Fruit fly (Drosophila melanogaster) whole organism, embryonic: ENCODE results near the gene CG33124.
A peak's percentile ranks its signal among the peaks of the same experiment; 100 is the strongest.

Source experiments
- CG11085 ChIP-seq: fragments of 200-800 bp; sonication (Bioruptor generic); IDR thresholded peaks from 2 replicates; pipeline ENCODE4 v1.3.6; 2022; ENCODE audit warnings: missing biosample characterization, missing genetic modification characterization
- CG11560 ChIP-seq: fragments of 200-800 bp; sonication (Bioruptor generic); IDR thresholded peaks from 3 replicates; pipeline ENCODE4 v1.3.6; 2022; ENCODE audit warnings: missing biosample characterization, missing genetic modification characterization
- CG11695 ChIP-seq: fragments of 200-800 bp; sonication (Bioruptor generic); IDR thresholded peaks from 3 replicates; pipeline ENCODE4 v1.3.6; 2022; ENCODE audit warnings: missing biosample characterization, missing genetic modification characterization
- CG11696 ChIP-seq: fragments of 200-800 bp; sonication (Bioruptor generic); IDR thresholded peaks from 2 replicates; pipeline ENCODE4 v1.3.6; 2022; ENCODE audit warnings: missing biosample characterization, missing genetic modification characterization
- CG11723 ChIP-seq: fragments of 200-800 bp; sonication (Bioruptor generic); optimal IDR thresholded peaks from 2 replicates; lab custom pipeline; 2017; ENCODE audit warnings: missing biosample characterization, mild to moderate bottlenecking, missing genetic modification characterization
- CG13296 ChIP-seq: fragments of 200-800 bp; sonication (Bioruptor generic); optimal IDR thresholded peaks from 3 replicates; lab custom pipeline; 2018; ENCODE audit warnings: missing biosample characterization, mild to moderate bottlenecking, missing genetic modification characterization
- CG14860 ChIP-seq: fragments of 200-800 bp; sonication (Bioruptor generic); IDR thresholded peaks from 3 replicates; pipeline ENCODE4 v1.3.6; 2022; ENCODE audit warnings: missing biosample characterization, missing genetic modification characterization; ENCODE audit not compliant: partially characterized antibody
- CG15011 ChIP-seq: fragments of 200-800 bp; sonication (Bioruptor generic); optimal IDR thresholded peaks from 3 replicates; lab custom pipeline; 2018; ENCODE audit warnings: missing biosample characterization, mild to moderate bottlenecking, missing genetic modification characterization
- CG1603 ChIP-seq: fragments of 200-800 bp; sonication (Bioruptor generic); optimal IDR thresholded peaks from 2 replicates; lab custom pipeline; 2019; ENCODE audit warnings: missing biosample characterization, mild to moderate bottlenecking, missing genetic modification characterization, moderate library complexity
- CG1647 ChIP-seq: fragments of 200-800 bp; sonication (Bioruptor generic); optimal IDR thresholded peaks from 3 replicates; lab custom pipeline; 2016; ENCODE audit warnings: missing biosample characterization, missing genetic modification characterization
- CG17361 ChIP-seq: fragments of 200-800 bp; sonication (Bioruptor generic); IDR thresholded peaks from 3 replicates; pipeline ENCODE4 v1.3.6; 2022; ENCODE audit warnings: missing biosample characterization, missing genetic modification characterization
- CG30403 ChIP-seq: fragments of 200-800 bp; sonication (Bioruptor generic); optimal IDR thresholded peaks from 3 replicates; lab custom pipeline; 2016; ENCODE audit warnings: missing biosample characterization, missing genetic modification characterization
- CG31388 ChIP-seq: fragments of 200-800 bp; sonication (Bioruptor generic); optimal IDR thresholded peaks from 2 replicates; lab custom pipeline; 2016; ENCODE audit warnings: missing biosample characterization, missing genetic modification characterization
- CG6654 ChIP-seq: fragments of 200-800 bp; sonication (Bioruptor generic); optimal IDR thresholded peaks from 2 replicates; lab custom pipeline; 2017; ENCODE audit warnings: missing biosample characterization, mild to moderate bottlenecking, missing genetic modification characterization
- CG8290 ChIP-seq, 3 experiments: fragments of 200-800 bp; sonication (Bioruptor generic); optimal IDR thresholded peaks; 2 replicates each; lab custom pipeline; 2016 to 2019; ENCODE audit warnings: missing biosample characterization in 3 of 3, missing genetic modification characterization in 3 of 3, mild to moderate bottlenecking in 2 of 3, moderate library complexity in 1 of 3
- CHES-1-like ChIP-seq: fragments of 200-800 bp; sonication (Bioruptor generic); optimal IDR thresholded peaks from 2 replicates; lab custom pipeline; 2016; ENCODE audit warnings: missing biosample characterization, missing genetic modification characterization
- D ChIP-seq, 2 experiments: fragments of 200-800 bp in 1 of 2; fragments of >200 bp in 1 of 2; sonication (Bioruptor generic) in 1 of 2; optimal IDR thresholded peaks; 2 replicates in 1 of 2; 3 replicates in 1 of 2; lab custom pipeline; 2017; ENCODE audit warnings: mild to moderate bottlenecking in 1 of 2, missing biosample characterization in 1 of 2, missing genetic modification characterization in 1 of 2, missing genetic modification reagents in 1 of 2
- Dad ChIP-seq: fragments of 200-800 bp; sonication (Bioruptor generic); optimal IDR thresholded peaks from 3 replicates; lab custom pipeline; 2016; ENCODE audit warnings: missing biosample characterization, missing genetic modification characterization
- Dip2 ChIP-seq: fragments of 200-800 bp; sonication (Bioruptor generic); IDR thresholded peaks from 2 replicates; pipeline ENCODE4 v1.3.6; 2022; ENCODE audit warnings: missing biosample characterization, missing genetic modification characterization
- Dll ChIP-seq: fragments of 200-800 bp; sonication (Bioruptor generic); IDR thresholded peaks from 4 replicates; pipeline ENCODE4 v1.3.6; 2022; ENCODE audit warnings: missing biosample characterization, missing genetic modification characterization; ENCODE audit not compliant: partially characterized antibody
- Drgx ChIP-seq: fragments of 200-800 bp; sonication (Bioruptor generic); IDR thresholded peaks from 2 replicates; pipeline ENCODE4 v1.3.6; 2022; ENCODE audit warnings: missing biosample characterization, missing genetic modification characterization
- H15 ChIP-seq: fragments of 200-800 bp; sonication (Bioruptor generic); IDR thresholded peaks from 3 replicates; pipeline ENCODE4 v1.3.6; 2022; ENCODE audit warnings: missing biosample characterization, missing genetic modification characterization
- HmgZ ChIP-seq: fragments of 200-800 bp; sonication (Bioruptor generic); optimal IDR thresholded peaks from 2 replicates; lab custom pipeline; 2018; ENCODE audit warnings: missing biosample characterization, mild to moderate bottlenecking, missing genetic modification characterization
- Hr51 ChIP-seq, 2 experiments: fragments of 200-800 bp; sonication (Bioruptor generic); optimal IDR thresholded peaks; 2 replicates in 1 of 2; 3 replicates in 1 of 2; lab custom pipeline; 2016 to 2018; ENCODE audit warnings: missing biosample characterization in 2 of 2, missing genetic modification characterization in 2 of 2, mild to moderate bottlenecking in 1 of 2, moderate library complexity in 1 of 2
- Med ChIP-seq: fragments of 200-800 bp; sonication (Bioruptor generic); peaks from one replicate; lab custom pipeline; 2016; ENCODE audit warnings: missing biosample characterization, missing genetic modification characterization, mild to moderate bottlenecking, inconsistent platforms, moderate library complexity
- NK7.1 ChIP-seq: fragments of 200-800 bp; sonication (Bioruptor generic); optimal IDR thresholded peaks from 3 replicates; lab custom pipeline; 2016; ENCODE audit warnings: missing biosample characterization, missing genetic modification characterization
- Sin3A ChIP-seq: fragments of >200 bp; optimal IDR thresholded peaks from 2 replicates; lab custom pipeline; 2018
- Six4 ChIP-seq: fragments of 200-800 bp; sonication (Bioruptor generic); optimal IDR thresholded peaks from 2 replicates; lab custom pipeline; 2016; ENCODE audit warnings: missing biosample characterization, missing genetic modification characterization
- Sry-δ ChIP-seq: fragments of 200-800 bp; sonication (Bioruptor generic); optimal IDR thresholded peaks from 2 replicates; lab custom pipeline; 2016; ENCODE audit warnings: missing biosample characterization, missing genetic modification characterization
- Trl ChIP-seq, 3 experiments: fragments of >200 bp in 2 of 3; fragments of 200-800 bp in 1 of 3; sonication (Bioruptor generic) in 1 of 3; optimal IDR thresholded peaks; 2 replicates in 1 of 3; 3 replicates in 2 of 3; lab custom pipeline; 2016 to 2017; ENCODE audit warnings: missing biosample characterization in 1 of 3, missing genetic modification characterization in 1 of 3
- ash1 ChIP-seq: fragments of 200-800 bp; sonication (Bioruptor generic); optimal IDR thresholded peaks from 2 replicates; lab custom pipeline; 2018; ENCODE audit warnings: missing biosample characterization, mild to moderate bottlenecking, missing genetic modification characterization
- cad ChIP-seq: fragments of >200 bp; optimal IDR thresholded peaks from 2 replicates; lab custom pipeline; 2017; ENCODE audit warnings: missing biosample characterization, missing genetic modification characterization
- cato ChIP-seq: fragments of 200-800 bp; sonication (Bioruptor generic); optimal IDR thresholded peaks from 2 replicates; lab custom pipeline; 2016; ENCODE audit warnings: missing biosample characterization, missing genetic modification characterization, borderline replicate concordance
- caup ChIP-seq: fragments of 200-800 bp; sonication (Bioruptor generic); optimal IDR thresholded peaks from 3 replicates; lab custom pipeline; 2017; ENCODE audit warnings: missing biosample characterization, mild to moderate bottlenecking, missing genetic modification characterization, moderate library complexity; ENCODE audit not compliant: severe bottlenecking
- crc ChIP-seq: fragments of 200-800 bp; sonication (Bioruptor generic); optimal IDR thresholded peaks from 2 replicates; lab custom pipeline; 2016; ENCODE audit warnings: missing biosample characterization, missing genetic modification characterization
- dmrt11E ChIP-seq: fragments of 200-800 bp; sonication (Bioruptor generic); optimal IDR thresholded peaks from 3 replicates; lab custom pipeline; 2018; ENCODE audit warnings: missing biosample characterization, mild to moderate bottlenecking, missing genetic modification characterization, moderate library complexity
- dpn ChIP-seq, 2 experiments: fragments of 200-800 bp; sonication (Bioruptor generic); optimal IDR thresholded peaks; 3 replicates each; lab custom pipeline; 2016; ENCODE audit warnings: missing biosample characterization in 2 of 2, missing genetic modification characterization in 2 of 2
- gcm2 ChIP-seq: fragments of 200-800 bp; sonication (Bioruptor generic); optimal IDR thresholded peaks from 2 replicates; lab custom pipeline; 2016; ENCODE audit warnings: missing biosample characterization, missing genetic modification characterization
- jing ChIP-seq: fragments of 200-800 bp; sonication (Bioruptor generic); optimal IDR thresholded peaks from 2 replicates; lab custom pipeline; 2018; ENCODE audit warnings: missing biosample characterization, mild to moderate bottlenecking, missing genetic modification characterization
- kay ChIP-seq: fragments of 200-800 bp; sonication (Bioruptor generic); optimal IDR thresholded peaks from 2 replicates; lab custom pipeline; 2016; ENCODE audit warnings: missing biosample characterization, missing genetic modification characterization
- knrl ChIP-seq: fragments of 200-800 bp; sonication (Bioruptor generic); IDR thresholded peaks from 3 replicates; pipeline ENCODE4 v1.3.6; 2022; ENCODE audit warnings: missing biosample characterization, missing genetic modification characterization; ENCODE audit not compliant: partially characterized antibody
- nom ChIP-seq: fragments of 200-800 bp; sonication (Bioruptor generic); optimal IDR thresholded peaks from 2 replicates; lab custom pipeline; 2017; ENCODE audit warnings: missing biosample characterization, missing genetic modification characterization, mild to moderate bottlenecking, moderate library complexity, missing genetic modification reagents
- oc ChIP-seq: fragments of 200-800 bp; sonication (Bioruptor generic); optimal IDR thresholded peaks from 2 replicates; lab custom pipeline; 2018; ENCODE audit warnings: missing biosample characterization, mild to moderate bottlenecking, missing genetic modification characterization, moderate library complexity
- otp ChIP-seq: fragments of 200-800 bp; sonication (Bioruptor generic); IDR thresholded peaks from 3 replicates; pipeline ENCODE4, ENCODE4 v1.3.6; 2022; ENCODE audit warnings: missing biosample characterization, missing genetic modification characterization
- pnt ChIP-seq: fragments of 200-800 bp; sonication (Bioruptor generic); optimal IDR thresholded peaks from 3 replicates; lab custom pipeline; 2016; ENCODE audit warnings: missing biosample characterization, missing genetic modification characterization
- ro ChIP-seq: fragments of 200-800 bp; sonication (Bioruptor generic); IDR thresholded peaks from 2 replicates; pipeline ENCODE4 v1.3.6; 2022; ENCODE audit warnings: missing biosample characterization, missing genetic modification characterization
- row ChIP-seq: fragments of 200-800 bp; sonication (Bioruptor generic); IDR thresholded peaks from 3 replicates; pipeline ENCODE4 v1.3.6; 2022; ENCODE audit warnings: missing biosample characterization, missing genetic modification characterization
- run ChIP-seq: fragments of 200-800 bp; sonication (Bioruptor generic); optimal IDR thresholded peaks from 3 replicates; lab custom pipeline; 2018; ENCODE audit warnings: missing biosample characterization, mild to moderate bottlenecking, missing genetic modification characterization
- salm ChIP-seq: fragments of 200-800 bp; sonication (Bioruptor generic); optimal IDR thresholded peaks from 2 replicates; lab custom pipeline; 2018; ENCODE audit warnings: missing biosample characterization, mild to moderate bottlenecking, missing genetic modification characterization
- tio ChIP-seq: fragments of 200-800 bp; sonication (Bioruptor generic); optimal IDR thresholded peaks from 2 replicates; lab custom pipeline; 2017; ENCODE audit warnings: missing biosample characterization, missing genetic modification characterization, inconsistent platforms

The CG33124 gene

DNA sequence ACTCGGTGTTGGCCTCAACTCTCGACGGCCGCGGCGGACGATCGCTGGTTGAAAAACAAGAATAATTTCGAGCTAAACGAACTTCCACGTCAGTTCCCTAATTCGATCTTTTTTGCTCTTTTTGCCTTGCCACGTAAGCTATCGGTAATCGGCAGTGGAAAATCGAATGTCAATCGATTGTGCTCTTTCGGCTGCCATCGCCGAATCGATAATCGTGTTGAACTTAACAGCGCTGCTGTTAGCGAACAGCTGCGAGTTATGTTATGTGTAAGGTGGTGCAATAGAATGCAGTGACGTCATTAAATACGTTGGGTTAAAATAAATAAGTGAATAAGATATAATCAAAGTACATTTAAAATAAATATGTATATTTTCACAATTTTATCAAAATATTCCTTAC is 27.8 kb upstream of the CG33124 start, which contains the start of gene Sec24CD (continued):
- peak; percentile 16 for TF ChIP-seq CG30403 (GFP tag; lab: Kevin White, UChicago)
- TF ChIP-seq CG15011 (GFP tag; lab: Kevin White, UChicago) = no peak
- TF ChIP-seq CG11695 (GFP tag; lab: Robert Waterston, UW) = 0 out of 3 replicates have a peak, but pooled peaks have one; percentile 14
- no peak for TF ChIP-seq Dip2 (GFP tag; lab: Robert Waterston, UW)
- no peak for TF ChIP-seq oc (tag; lab: Kevin White, UChicago)
- no peak for TF ChIP-seq jing (GFP tag; lab: Kevin White, UChicago)
- TF ChIP-seq Six4 (GFP tag; lab: Kevin White, UChicago) = no peak
- no peak for TF ChIP-seq kay
- TF ChIP-seq Drgx = no peak
- TF ChIP-seq CG1647 (GFP tag; lab: Kevin White, UChicago) = no peak
- no peak for TF ChIP-seq ro (GFP tag; lab: Robert Waterston, UW)
- TF ChIP-seq CG11560 (tag; lab: Robert Waterston, UW) = peak; percentile 98
- peak; percentile 74 for TF ChIP-seq Sry-δ (GFP tag; lab: Kevin White, UChicago)
- peak; percentile 80 for TF ChIP-seq row (GFP tag; lab: Robert Waterston, UW)
- TF ChIP-seq CG11723 (GFP tag; lab: Kevin White, UChicago) = no peak
- TF ChIP-seq Dad (GFP tag; lab: Kevin White, UChicago) = no peak
- no peak for TF ChIP-seq dpn (GFP tag; optimal IDR thresholded peaks at IDR 0.05; lab: Kevin White, UChicago)
- TF ChIP-seq CG8290 (GFP tag; optimal IDR thresholded peaks at IDR 0.05; lab: Kevin White, UChicago) = no peak
- no peak for TF ChIP-seq CG8290 (tag; optimal IDR thresholded peaks at IDR 0.05; lab: Kevin White, UChicago)
- TF ChIP-seq salm (tag; lab: Kevin White, UChicago) = peak; percentile 16
- no peak for TF ChIP-seq NK7.1 (GFP tag; lab: Kevin White, UChicago)
- no peak for TF ChIP-seq D (optimal IDR thresholded peaks at IDR 0.05; lab: Kevin White, UChicago)
- no peak for TF ChIP-seq D (GFP tag; optimal IDR thresholded peaks at IDR 0.05; lab: Kevin White, UChicago)
- no peak for TF ChIP-seq otp (GFP tag; lab: Robert Waterston, UW)
- no peak for TF ChIP-seq CG13296
- TF ChIP-seq Med (GFP tag; lab: Kevin White, UChicago) = peak; percentile 57
- TF ChIP-seq CG31388 (GFP tag; lab: Kevin White, UChicago) = no peak
- no peak for TF ChIP-seq gcm2 (GFP tag; lab: Kevin White, UChicago)
- no peak for TF ChIP-seq CG11085 (GFP tag; lab: Robert Waterston, UW)
- TF ChIP-seq nom (GFP tag; lab: Kevin White, UChicago) = peak; percentile 73
- TF ChIP-seq cato = no peak
- no peak for TF ChIP-seq CHES-1-like (GFP tag; lab: Kevin White, UChicago)
- no peak for TF ChIP-seq CG6654 (GFP tag; lab: Kevin White, UChicago)
- no peak for TF ChIP-seq CG17361 (GFP tag; lab: Robert Waterston, UW)
- TF ChIP-seq Sin3A (lab: Kevin White, UChicago) = no peak
- TF ChIP-seq knrl (GFP tag; lab: Robert Waterston, UW) = peak; percentile 59; the same call in 2 of the 3 replicates
- TF ChIP-seq Trl (optimal IDR thresholded peaks at IDR 0.05; lab: Kevin White, UChicago) = no peak
- no peak for TF ChIP-seq Trl (GFP tag; optimal IDR thresholded peaks at IDR 0.05; lab: Kevin White, UChicago)
- TF ChIP-seq tio (GFP tag; lab: Kevin White, UChicago) = no peak
- no peak for TF ChIP-seq dmrt11E (tag; lab: Kevin White, UChicago)
- TF ChIP-seq caup (GFP tag; lab: Kevin White, UChicago) = no peak
- no peak for TF ChIP-seq Hr51 (GFP tag; optimal IDR thresholded peaks at IDR 0.05; lab: Kevin White, UChicago)
- no peak for TF ChIP-seq pnt (GFP tag; lab: Kevin White, UChicago)
- no peak for TF ChIP-seq run
- no peak for TF ChIP-seq ash1 (GFP tag; lab: Kevin White, UChicago)
- no peak for TF ChIP-seq CG1603
- no peak for TF ChIP-seq CG11696 (GFP tag; lab: Robert Waterston, UW)
- peak; percentile 39 for TF ChIP-seq HmgZ
- TF ChIP-seq H15 (GFP tag; lab: Robert Waterston, UW) = no peak
- no peak for TF ChIP-seq crc (GFP tag; lab: Kevin White, UChicago)
- TF ChIP-seq CG14860 = peak; percentile 91
- no peak for TF ChIP-seq cad
- peak; percentile 89 for TF ChIP-seq Dll (GFP tag; lab: Robert Waterston, UW)
